Fruit fly (Drosophila melanogaster) whole organism, prepupa: ENCODE measurements around the gene CG14435.

Source experiments
- CG10669 ChIP-seq: fragments of 200-800 bp; sonication (Bioruptor generic); optimal IDR thresholded peaks from 3 replicates; lab custom pipeline; 2018; ENCODE audit warnings: missing biosample characterization, mild to moderate bottlenecking, missing genetic modification characterization, moderate library complexity
- CG1621 ChIP-seq: fragments of 200-800 bp; sonication (Bioruptor generic); optimal IDR thresholded peaks from 3 replicates; lab custom pipeline; 2018; ENCODE audit warnings: missing biosample characterization, mild to moderate bottlenecking, missing genetic modification characterization
- CG3032 ChIP-seq: fragments of 200-800 bp; optimal IDR thresholded peaks from 2 replicates; lab custom pipeline; 2019; ENCODE audit warnings: missing biosample characterization, mild to moderate bottlenecking, missing genetic modification characterization, moderate library complexity
- Hr39 ChIP-seq: fragments of 200-800 bp; sonication (Bioruptor generic); optimal IDR thresholded peaks from 2 replicates; lab custom pipeline; 2016; ENCODE audit warnings: missing biosample characterization, missing genetic modification characterization
- Lpt ChIP-seq: fragments of 200-800 bp; sonication (Bioruptor generic); optimal IDR thresholded peaks from 3 replicates; lab custom pipeline; 2016; ENCODE audit warnings: missing biosample characterization, missing genetic modification characterization
- salr ChIP-seq, 2 experiments: fragments of 200-800 bp; sonication (Bioruptor generic); optimal IDR thresholded peaks; 3 replicates each; lab custom pipeline; 2016 to 2018; ENCODE audit warnings: missing biosample characterization in 2 of 2, missing genetic modification characterization in 2 of 2, mild to moderate bottlenecking in 1 of 2

- TF ChIP-seq CG3032 (tag; lab: Kevin White, UChicago) = peak; percentile 10
- TF ChIP-seq Hr39 (GFP tag; lab: Kevin White, UChicago) = peak; percentile 57
- peak in 1 of 2 experiments; percentile 53 for TF ChIP-seq salr (GFP tag; optimal IDR thresholded peaks at IDR 0.05; lab: Kevin White, UChicago)
- peak; percentile 42 for TF ChIP-seq CG10669 (GFP tag; lab: Kevin White, UChicago)
- TF ChIP-seq CG1621 = no peak
- TF ChIP-seq Lpt (GFP tag; lab: Kevin White, UChicago) = peak; percentile 12
Observed at dm6 chrX:6856332-6856995, 12.7 kb upstream of the CG14435 start.
